Fruit fly (Drosophila melanogaster): ENCODE results near the gene noi.
A peak's percentile ranks its signal among the peaks of the same experiment; 100 is the strongest.

noi gene

DNA sequence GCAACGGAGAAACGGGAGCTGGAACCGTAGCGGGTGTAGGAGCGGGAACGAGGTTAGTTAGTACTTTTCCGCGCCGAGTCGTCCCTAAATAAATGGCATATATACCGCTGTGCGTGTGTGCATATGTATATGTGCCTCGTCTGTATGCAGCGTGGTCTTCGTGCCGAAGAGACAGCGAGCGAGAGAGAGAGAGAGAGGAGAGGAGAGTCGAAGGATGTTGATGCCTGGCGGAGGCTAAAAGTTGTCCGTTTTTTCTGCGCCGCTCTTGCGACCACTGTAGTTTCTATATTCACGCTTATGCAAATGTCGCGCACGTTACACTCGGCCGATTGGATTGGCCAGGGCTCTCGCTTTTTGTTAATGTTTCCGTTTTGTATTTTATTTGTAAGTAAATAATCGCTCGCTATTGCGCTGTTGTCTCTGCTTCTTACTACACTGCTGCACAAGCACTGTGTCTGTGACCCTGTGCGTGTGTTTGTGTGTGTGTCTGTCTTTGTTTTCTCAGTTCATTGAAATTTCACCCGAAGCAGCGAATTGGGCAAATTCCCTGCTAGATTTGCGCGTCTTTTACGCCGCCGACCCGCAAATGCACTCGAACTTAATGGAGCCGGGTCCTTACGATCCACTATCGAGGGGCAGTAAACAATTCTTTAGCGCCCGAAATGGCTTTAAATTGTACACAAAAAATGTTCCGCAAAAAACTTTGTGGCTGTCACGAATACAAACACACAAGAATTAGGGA lies 21.3 kb upstream of the noi start, which contains the start of gene Rga:
Gene Rga (minus strand): TSS at position 741 of the 742 bp plus-strand sequence.
- TF ChIP-seq CG15479 (GFP tag; optimal IDR thresholded peaks at IDR 0.05), result peak; percentile 99
- no peak for TF ChIP-seq Lhr (GFP tag; optimal IDR thresholded peaks at IDR 0.05)
- no peak for TF ChIP-seq ERR (GFP tag; optimal IDR thresholded peaks at IDR 0.05)
- no peak for TF ChIP-seq Atf-2 (GFP tag; optimal IDR thresholded peaks at IDR 0.05)
- no peak for TF ChIP-seq nom (GFP tag; optimal IDR thresholded peaks at IDR 0.05)
- no peak for TF ChIP-seq sima (GFP tag; optimal IDR thresholded peaks at IDR 0.05)
- no peak for TF ChIP-seq gce (GFP tag; IDR thresholded peaks at IDR 0.05)
- no peak for TF ChIP-seq unpg (GFP tag; optimal IDR thresholded peaks at IDR 0.05)
- no peak for TF ChIP-seq CG11093 (GFP tag; IDR thresholded peaks at IDR 0.05)
- TF ChIP-seq wek (GFP tag; optimal IDR thresholded peaks at IDR 0.05), result no peak
- no peak for TF ChIP-seq CG18011 (GFP tag; optimal IDR thresholded peaks at IDR 0.05)
- TF ChIP-seq CG4707 (GFP tag; optimal IDR thresholded peaks at IDR 0.05), result no peak
- TF ChIP-seq Meics (GFP tag; optimal IDR thresholded peaks at IDR 0.05), result no peak
- TF ChIP-seq grn (GFP tag; optimal IDR thresholded peaks at IDR 0.05), result no peak
- no peak for TF ChIP-seq nau (GFP tag; optimal IDR thresholded peaks at IDR 0.05)
- peak; percentile 32 for TF ChIP-seq CG9437 (GFP tag; optimal IDR thresholded peaks at IDR 0.05)
- no peak for TF ChIP-seq chif (GFP tag; optimal IDR thresholded peaks at IDR 0.05)
- no peak for TF ChIP-seq Poxn (GFP tag; IDR thresholded peaks at IDR 0.05)
- TF ChIP-seq Mad (GFP tag; optimal IDR thresholded peaks at IDR 0.05), result no peak
- no peak for TF ChIP-seq CoRest (tag; optimal IDR thresholded peaks at IDR 0.05)
- no peak for TF ChIP-seq bbx (GFP tag; IDR thresholded peaks at IDR 0.05; ENCODE audit: partially characterized antibody)
- no peak for TF ChIP-seq h (optimal IDR thresholded peaks at IDR 0.05)
- TF ChIP-seq dysf (GFP tag; IDR thresholded peaks at IDR 0.05), result no peak
- no peak for TF ChIP-seq usp (GFP tag; optimal IDR thresholded peaks at IDR 0.05)
- no peak for TF ChIP-seq CG18476 (GFP tag; optimal IDR thresholded peaks at IDR 0.05)
- no peak for TF ChIP-seq wor (GFP tag; IDR thresholded peaks at IDR 0.05)
- TF ChIP-seq ac (GFP tag; optimal IDR thresholded peaks at IDR 0.05), result no peak
- TF ChIP-seq phol (tag; optimal IDR thresholded peaks at IDR 0.05), result no peak
- TF ChIP-seq HHEX (GFP tag; optimal IDR thresholded peaks at IDR 0.05), result no peak
- peak; percentile 5 for TF ChIP-seq CG7556 (GFP tag; optimal IDR thresholded peaks at IDR 0.05)
- TF ChIP-seq lov (optimal IDR thresholded peaks at IDR 0.05), result no peak
- no peak for TF ChIP-seq lov (GFP tag; IDR thresholded peaks at IDR 0.05)
- TF ChIP-seq BEAF-32 (GFP tag; optimal IDR thresholded peaks at IDR 0.05), result no peak
- no peak for TF ChIP-seq CG8765 (GFP tag; IDR thresholded peaks at IDR 0.05)
- TF ChIP-seq CG4854 (GFP tag; optimal IDR thresholded peaks at IDR 0.05), result no peak
- TF ChIP-seq MESR4 (GFP tag; optimal IDR thresholded peaks at IDR 0.05), result peak; percentile 91
- peak in 1 of 2 experiments; percentile 63 for TF ChIP-seq Hr78 (GFP tag; optimal IDR thresholded peaks at IDR 0.05)
- TF ChIP-seq CG11695 (GFP tag; IDR thresholded peaks at IDR 0.05), result peak; percentile 79
- TF ChIP-seq vvl (GFP tag; IDR thresholded peaks at IDR 0.05), result no peak
- TF ChIP-seq D19B (GFP tag; optimal IDR thresholded peaks at IDR 0.05), result no peak
- TF ChIP-seq insv (GFP tag; optimal IDR thresholded peaks at IDR 0.05), result peak in 1 of 2 experiments; percentile 36
- TF ChIP-seq CG3281 (GFP tag; optimal IDR thresholded peaks at IDR 0.05), result no peak
- no peak for TF ChIP-seq CG8388 (GFP tag; optimal IDR thresholded peaks at IDR 0.05)
- TF ChIP-seq ssp (GFP tag; IDR thresholded peaks at IDR 0.05), result no peak
- TF ChIP-seq CG6854 (GFP tag; optimal IDR thresholded peaks at IDR 0.05), result peak; percentile 6
- TF ChIP-seq CG6689 (GFP tag; IDR thresholded peaks at IDR 0.05), result no peak
- TF ChIP-seq ham (GFP tag; IDR thresholded peaks at IDR 0.05), result no peak
- TF ChIP-seq zen2 (GFP tag; IDR thresholded peaks at IDR 0.05; ENCODE audit: partially characterized antibody), result no peak
- TF ChIP-seq CG32532 (GFP tag; IDR thresholded peaks at IDR 0.05), result 0 out of 2 replicates have a peak, but pooled peaks have one; percentile 16
- peak; percentile 30 for TF ChIP-seq Med (GFP tag)

Measured in whole organism, embryonic.